Worm (Caenorhabditis elegans) whole organism, L4 larva: Measurements from ENCODE around the gene din-1.

ENCODE experiments used
- F26F4.8 ChIP-seq: fragments of 200-800 bp; sonication (Bioruptor generic); conservative IDR thresholded peaks from 2 replicates; pipeline ENCODE4 v1.3.6; 2022; ENCODE audit warnings: missing genetic modification characterization, missing compliant biosample characterization
- F37D6.2 ChIP-seq: sonication (generic microtip); optimal IDR thresholded peaks from 2 replicates; lab custom pipeline; 2016; ENCODE audit warnings: mild to moderate bottlenecking, missing genetic modification characterization, missing compliant biosample characterization
- F44E2.7 ChIP-seq: fragments of 200-800 bp; sonication (Bioruptor generic); IDR thresholded peaks from 2 replicates; pipeline ENCODE4 v2.1.2; 2022; ENCODE audit warnings: missing genetic modification characterization, missing compliant biosample characterization
- T20F7.1 ChIP-seq: fragments of 200-800 bp; sonication (Bioruptor generic); optimal IDR thresholded peaks from 2 replicates; lab custom pipeline; 2018; ENCODE audit warnings: mild to moderate bottlenecking, missing genetic modification characterization, missing compliant biosample characterization
- T26A8.4 ChIP-seq: fragments of 200-800 bp; sonication (Bioruptor generic); IDR thresholded peaks from 2 replicates; pipeline ENCODE4 v1.3.6; 2022; ENCODE audit warnings: missing genetic modification characterization, missing compliant biosample characterization
- Y105C5A.15 ChIP-seq: fragments of 200-800 bp; sonication (Bioruptor generic); IDR thresholded peaks from 2 replicates; pipeline ENCODE4 v1.3.6; 2022; ENCODE audit warnings: missing genetic modification characterization, missing compliant biosample characterization
- Y48G9A.11 ChIP-seq: fragments of 200-800 bp; sonication (Bioruptor generic); IDR thresholded peaks from 2 replicates; pipeline ENCODE4 v1.3.6; 2022; ENCODE audit warnings: missing genetic modification reagents, missing genetic modification characterization, missing compliant biosample characterization
- Y5F2A.4 ChIP-seq: fragments of 200-800 bp; sonication (Bioruptor generic); optimal IDR thresholded peaks from 2 replicates; lab custom pipeline; 2018; ENCODE audit warnings: mild to moderate bottlenecking, missing genetic modification characterization, missing compliant biosample characterization
- attf-4 ChIP-seq: sonication (generic microtip); optimal IDR thresholded peaks from 3 replicates; lab custom pipeline; 2017; ENCODE audit warnings: missing biosample characterization, missing genetic modification characterization
- ceh-28 ChIP-seq: fragments of 150-350 bp; optimal IDR thresholded peaks from 2 replicates; lab custom pipeline; 2014; ENCODE audit warnings: missing biosample characterization, missing genetic modification reagents, missing genetic modification characterization
- ceh-82 ChIP-seq: sonication (generic microtip); optimal IDR thresholded peaks from 2 replicates; lab custom pipeline; 2017; ENCODE audit warnings: missing biosample characterization, missing genetic modification characterization
- ces-1 ChIP-seq: fragments of 150-350 bp; sonication (generic microtip); optimal IDR thresholded peaks from 4 replicates; lab custom pipeline; 2014; ENCODE audit warnings: missing biosample characterization, missing genetic modification reagents, missing genetic modification characterization
- ctbp-1 ChIP-seq: fragments of 200-800 bp; sonication (Bioruptor generic); IDR thresholded peaks from 2 replicates; pipeline ENCODE4 v1.3.6; 2022; ENCODE audit warnings: missing genetic modification reagents, missing genetic modification characterization, missing compliant biosample characterization
- daf-16 ChIP-seq, 3 experiments: sonication (generic microtip); optimal IDR thresholded peaks; 2 replicates each; lab custom pipeline; 2016 to 2017; ENCODE audit warnings: missing genetic modification characterization in 3 of 3, missing genetic modification reagents in 3 of 3, mild to moderate bottlenecking in 2 of 3, missing compliant biosample characterization in 2 of 3, missing biosample characterization in 1 of 3, moderate library complexity in 1 of 3
- daf-8 ChIP-seq: fragments of 200-800 bp; sonication (Bioruptor generic); IDR thresholded peaks from 2 replicates; pipeline ENCODE4 v1.3.6; 2022; ENCODE audit warnings: missing genetic modification characterization, missing compliant biosample characterization
- dmd-8 ChIP-seq: fragments of 200-800 bp; sonication (Bioruptor generic); IDR thresholded peaks from 2 replicates; pipeline ENCODE4 v1.3.6; 2022; ENCODE audit warnings: missing genetic modification characterization, missing compliant biosample characterization
- dpl-1 ChIP-seq: fragments of 150-350 bp; optimal IDR thresholded peaks from 2 replicates; lab custom pipeline; 2014; ENCODE audit warnings: missing biosample characterization, missing genetic modification reagents, missing genetic modification characterization
- egl-27 ChIP-seq: sonication (generic microtip); optimal IDR thresholded peaks from 3 replicates; lab custom pipeline; 2017; ENCODE audit warnings: missing biosample characterization, missing genetic modification reagents, missing genetic modification characterization
- fos-1 ChIP-seq: fragments of 150-350 bp; optimal IDR thresholded peaks from 2 replicates; lab custom pipeline; 2014; ENCODE audit warnings: missing biosample characterization, missing genetic modification characterization
- gei-8 ChIP-seq: fragments of 200-800 bp; sonication (Bioruptor generic); optimal IDR thresholded peaks from 2 replicates; lab custom pipeline; 2018; ENCODE audit warnings: mild to moderate bottlenecking, missing genetic modification characterization, missing compliant biosample characterization
- hlh-11 ChIP-seq: fragments of 200-800 bp; sonication (Bioruptor generic); optimal IDR thresholded peaks from 2 replicates; lab custom pipeline; 2018; ENCODE audit warnings: mild to moderate bottlenecking, missing genetic modification characterization, missing compliant biosample characterization
- hlh-30 ChIP-seq: sonication (generic microtip); optimal IDR thresholded peaks from 2 replicates; lab custom pipeline; 2017; ENCODE audit warnings: antibody characterized with exemption, mild to moderate bottlenecking, missing genetic modification characterization, missing compliant biosample characterization; ENCODE audit not compliant: insufficient read depth
- hmg-1.1 ChIP-seq: fragments of 200-800 bp; sonication (Bioruptor generic); IDR thresholded peaks from 2 replicates; pipeline ENCODE4 v1.3.6; 2022; ENCODE audit warnings: missing genetic modification reagents, missing genetic modification characterization, missing compliant biosample characterization
- jun-1 ChIP-seq: fragments of 150-350 bp; optimal IDR thresholded peaks from 2 replicates; lab custom pipeline; 2014; ENCODE audit warnings: missing biosample characterization, missing genetic modification reagents, missing genetic modification characterization
- lim-7 ChIP-seq: fragments of 200-800 bp; sonication (Bioruptor generic); IDR thresholded peaks from 2 replicates; pipeline ENCODE4 v1.3.6; 2022; ENCODE audit warnings: missing genetic modification characterization, missing compliant biosample characterization
- lin-1 ChIP-seq: fragments of 200-800 bp; sonication (Bioruptor generic); IDR thresholded peaks from 2 replicates; pipeline ENCODE4 v1.3.6; 2022; ENCODE audit warnings: missing genetic modification reagents, missing genetic modification characterization, missing compliant biosample characterization
- lin-13 ChIP-seq: fragments of 150-350 bp; optimal IDR thresholded peaks from 2 replicates; lab custom pipeline; 2014; ENCODE audit warnings: missing biosample characterization, missing genetic modification reagents, missing genetic modification characterization
- lin-29 ChIP-seq: fragments of 200-800 bp; sonication (Bioruptor generic); IDR thresholded peaks from 2 replicates; pipeline ENCODE4 v1.3.6; 2022; ENCODE audit warnings: missing genetic modification reagents, missing genetic modification characterization, missing compliant biosample characterization
- mdl-1 ChIP-seq, 2 experiments: fragments of 150-350 bp in 1 of 2; sonication (generic microtip) in 1 of 2; optimal IDR thresholded peaks; 2 replicates each; lab custom pipeline; 2014 to 2017; ENCODE audit warnings: missing biosample characterization in 2 of 2, missing genetic modification characterization in 2 of 2
- mdt-29 ChIP-seq: fragments of 200-800 bp; sonication (Bioruptor generic); IDR thresholded peaks from 2 replicates; pipeline ENCODE4 v1.3.6; 2022; ENCODE audit warnings: missing genetic modification reagents, missing genetic modification characterization, missing compliant biosample characterization
- mep-1 ChIP-seq: fragments of 150-350 bp; sonication (generic microtip); optimal IDR thresholded peaks from 3 replicates; lab custom pipeline; 2014; ENCODE audit warnings: missing biosample characterization, missing genetic modification characterization
- mxl-3 ChIP-seq: fragments of 200-800 bp; sonication (Bioruptor generic); optimal IDR thresholded peaks from 2 replicates; lab custom pipeline; 2018; ENCODE audit warnings: mild to moderate bottlenecking, missing genetic modification characterization, missing compliant biosample characterization
- nhr-11 ChIP-seq: fragments of 150-350 bp; optimal IDR thresholded peaks from 2 replicates; lab custom pipeline; 2014; ENCODE audit warnings: missing biosample characterization, missing genetic modification characterization
- nhr-42 ChIP-seq: fragments of 200-800 bp; sonication (Bioruptor generic); IDR thresholded peaks from 2 replicates; pipeline ENCODE4 v1.3.6; 2022; ENCODE audit warnings: missing genetic modification characterization, missing compliant biosample characterization
- nhr-48 ChIP-seq: sonication (generic microtip); optimal IDR thresholded peaks from 2 replicates; lab custom pipeline; 2016; ENCODE audit warnings: mild to moderate bottlenecking, missing genetic modification characterization, missing compliant biosample characterization
- nhr-6 ChIP-seq: fragments of 150-350 bp; optimal IDR thresholded peaks from 2 replicates; lab custom pipeline; 2014; ENCODE audit warnings: missing biosample characterization, missing genetic modification characterization
- rbr-2 ChIP-seq: sonication (generic microtip); optimal IDR thresholded peaks from 2 replicates; lab custom pipeline; 2016; ENCODE audit warnings: missing genotype, missing genetic modification characterization, missing compliant biosample characterization
- snpc-1.2 ChIP-seq: fragments of 200-800 bp; sonication (Bioruptor generic); IDR thresholded peaks from 2 replicates; pipeline ENCODE4 v1.3.6; 2022; ENCODE audit warnings: missing genetic modification reagents, missing genetic modification characterization, missing compliant biosample characterization
- snpc-4 ChIP-seq: fragments of 150-350 bp; optimal IDR thresholded peaks from 2 replicates; lab custom pipeline; 2014; ENCODE audit warnings: missing biosample characterization, missing genetic modification characterization
- unc-130 ChIP-seq: sonication (generic microtip); optimal IDR thresholded peaks from 2 replicates; lab custom pipeline; 2016; ENCODE audit warnings: missing genetic modification reagents, missing genetic modification characterization, missing compliant biosample characterization
- unc-62 ChIP-seq, 3 experiments: fragments of 150-350 bp in 1 of 3; sonication (generic microtip); optimal IDR thresholded peaks in 2 of 3; peaks in 1 of 3; 1 replicate in 1 of 3; 2 replicates in 2 of 3; lab custom pipeline; 2014 to 2017; ENCODE audit warnings: missing biosample characterization in 3 of 3, missing genetic modification characterization in 3 of 3, missing genetic modification reagents in 3 of 3, missing genotype in 1 of 3
- vab-7 ChIP-seq: fragments of 200-800 bp; sonication (Bioruptor generic); IDR thresholded peaks from 2 replicates; pipeline ENCODE4 v1.3.6; 2022; ENCODE audit warnings: missing genetic modification reagents, missing genetic modification characterization, missing compliant biosample characterization
- zfp-2 ChIP-seq: sonication (generic microtip); optimal IDR thresholded peaks from 2 replicates; lab custom pipeline; 2016; ENCODE audit warnings: mild to moderate bottlenecking, missing genetic modification characterization, missing compliant biosample characterization
- zip-11 ChIP-seq: fragments of 200-800 bp; sonication (Bioruptor generic); IDR thresholded peaks from 2 replicates; pipeline ENCODE4 v1.3.6; 2022; ENCODE audit warnings: missing genetic modification characterization, missing compliant biosample characterization

The din-1 gene

ce11 chrII:11645383-11645782 lies 12.0 kb upstream of the din-1 start:
- TF ChIP-seq Y48G9A.11 (GFP tag; lab: Robert Waterston, UW) (no peak), zfp-2 (tag; lab: Kevin White, UChicago) (no peak), nhr-11 (tag; lab: Kevin White, UChicago) (no peak), snpc-1.2 (GFP tag; lab: Robert Waterston, UW) (no peak), unc-62 (GFP tag; optimal IDR thresholded peaks at IDR 0.05 in 1 of 2; lab: Kevin White, UChicago) (peak in 1 of 2 experiments; percentile 53), unc-62 (tag; optimal IDR thresholded peaks at IDR 0.05; lab: Kevin White, UChicago) (no peak), mdt-29 (GFP tag; lab: Robert Waterston, UW) (no peak), rbr-2 (tag; lab: Kevin White, UChicago) (no peak), dmd-8 (GFP tag; lab: Robert Waterston, UW) (no peak), lin-29 (GFP tag; lab: Robert Waterston, UW) (no peak), nhr-42 (no peak), zip-11 (GFP tag; lab: Robert Waterston, UW) (no peak), hmg-1.1 (GFP tag; lab: Robert Waterston, UW) (no peak), nhr-48 (tag; lab: Kevin White, UChicago) (peak; percentile 23), F37D6.2 (tag; lab: Kevin White, UChicago) (no peak), hlh-11 (peak; percentile 16), hlh-30 (no peak)

ce11 chrII:11644535-11644934 lies 11.1 kb upstream of the din-1 start:
- no peak for TF ChIP-seq F37D6.2 (tag; lab: Kevin White, UChicago)
- no peak for TF ChIP-seq lin-1
- TF ChIP-seq mdl-1 (tag; optimal IDR thresholded peaks at IDR 0.05; lab: Kevin White, UChicago) = peak in 1 of 2 experiments; percentile 1
- TF ChIP-seq daf-8 (GFP tag; lab: Robert Waterston, UW) = no peak
- TF ChIP-seq ceh-82 (tag; lab: Kevin White, UChicago) = no peak
- TF ChIP-seq T20F7.1 (GFP tag; lab: Kevin White, UChicago) = no peak
- no peak for TF ChIP-seq Y105C5A.15 (GFP tag; lab: Robert Waterston, UW)
- TF ChIP-seq Y5F2A.4 (GFP tag; lab: Kevin White, UChicago) = no peak
- TF ChIP-seq hlh-30 = peak; percentile 6
- no peak for TF ChIP-seq lim-7 (GFP tag; lab: Robert Waterston, UW)
- TF ChIP-seq nhr-6 (tag; lab: Kevin White, UChicago) = no peak
- TF ChIP-seq nhr-11 (tag; lab: Kevin White, UChicago) = no peak
- no peak for TF ChIP-seq vab-7 (GFP tag; lab: Robert Waterston, UW)
- peak in 1 of 2 experiments; percentile 77 for TF ChIP-seq unc-62 (GFP tag; optimal IDR thresholded peaks at IDR 0.05 in 1 of 2; lab: Kevin White, UChicago)
- no peak for TF ChIP-seq unc-62 (tag; optimal IDR thresholded peaks at IDR 0.05; lab: Kevin White, UChicago)
- TF ChIP-seq ces-1 (GFP tag; lab: Kevin White, UChicago) = no peak

- TF ChIP-seq T26A8.4 = no peak
Observed at ce11 chrII:11642736-11643135, 9.3 kb upstream of the din-1 start.

ce11 chrII:11642025-11642424 lies 8.6 kb upstream of the din-1 start:
- no peak for TF ChIP-seq nhr-11 (tag; lab: Kevin White, UChicago)
- TF ChIP-seq vab-7 (GFP tag; lab: Robert Waterston, UW) = no peak
- TF ChIP-seq lin-13 (GFP tag; lab: Kevin White, UChicago) = no peak
- no peak for TF ChIP-seq dpl-1 (GFP tag; lab: Kevin White, UChicago)
- no peak for TF ChIP-seq mep-1 (tag; lab: Kevin White, UChicago)
- TF ChIP-seq Y48G9A.11 (GFP tag; lab: Robert Waterston, UW) = no peak
- TF ChIP-seq F26F4.8 (GFP tag; lab: Robert Waterston, UW) = no peak
- TF ChIP-seq ceh-28 (tag; lab: Kevin White, UChicago) = no peak
- no peak for TF ChIP-seq daf-8 (GFP tag; lab: Robert Waterston, UW)
- TF ChIP-seq jun-1 = no peak
- TF ChIP-seq ctbp-1 (GFP tag; lab: Robert Waterston, UW) = no peak
- TF ChIP-seq snpc-4 (tag; lab: Kevin White, UChicago) = no peak
- TF ChIP-seq lin-1 = no peak
- TF ChIP-seq daf-16 (GFP tag; optimal IDR thresholded peaks at IDR 0.05; lab: Kevin White, UChicago) = no peak
- no peak for TF ChIP-seq daf-16 (tag; optimal IDR thresholded peaks at IDR 0.05; lab: Kevin White, UChicago)
- TF ChIP-seq lim-7 (GFP tag; lab: Robert Waterston, UW) = no peak
- no peak for TF ChIP-seq Y5F2A.4 (GFP tag; lab: Kevin White, UChicago)
- TF ChIP-seq F37D6.2 (tag; lab: Kevin White, UChicago) = no peak
- TF ChIP-seq hmg-1.1 (GFP tag; lab: Robert Waterston, UW) = no peak
- peak; percentile 53 for TF ChIP-seq mxl-3 (GFP tag; lab: Kevin White, UChicago)
- no peak for TF ChIP-seq unc-130 (GFP tag; lab: Kevin White, UChicago)
- no peak for TF ChIP-seq egl-27 (tag; lab: Kevin White, UChicago)
- peak; percentile 16 for TF ChIP-seq gei-8 (GFP tag; lab: Kevin White, UChicago)
- no peak for TF ChIP-seq attf-4 (tag; lab: Kevin White, UChicago)
- peak in 1 of 2 experiments; percentile 62 for TF ChIP-seq mdl-1 (tag; optimal IDR thresholded peaks at IDR 0.05; lab: Kevin White, UChicago)
- no peak for TF ChIP-seq F44E2.7 (GFP tag; lab: Robert Waterston, UW)
- no peak for TF ChIP-seq fos-1 (tag; lab: Kevin White, UChicago)
